Fruit fly (Drosophila melanogaster) whole organism, adult: ENCODE data around the gene CG42486.

Experiments used
- CG11617 ChIP-seq: fragments of 200-800 bp; sonication (Bioruptor generic); optimal IDR thresholded peaks from 2 replicates; lab custom pipeline; 2017; ENCODE audit warnings: mild to moderate bottlenecking, missing biosample characterization, missing genetic modification reagents, missing genetic modification characterization
- CG12768 ChIP-seq: fragments of 200-800 bp; sonication (Bioruptor generic); optimal IDR thresholded peaks from 2 replicates; lab custom pipeline; 2017; ENCODE audit warnings: missing biosample characterization, missing genetic modification characterization, mild to moderate bottlenecking, moderate library complexity, missing genetic modification reagents
- CG14711 ChIP-seq: fragments of 200-800 bp; sonication (Bioruptor generic); optimal IDR thresholded peaks from 2 replicates; lab custom pipeline; 2018; ENCODE audit warnings: missing biosample characterization, mild to moderate bottlenecking, missing genetic modification characterization, moderate library complexity
- CG1620 ChIP-seq: fragments of 200-800 bp; sonication (Bioruptor generic); optimal IDR thresholded peaks from 2 replicates; lab custom pipeline; 2016; ENCODE audit warnings: missing biosample characterization, missing genetic modification characterization
- CG33017 ChIP-seq: fragments of 200-800 bp; sonication (Bioruptor generic); optimal IDR thresholded peaks from 2 replicates; lab custom pipeline; 2018; ENCODE audit warnings: missing biosample characterization, mild to moderate bottlenecking, missing genetic modification characterization, moderate library complexity
- CG5204 ChIP-seq: fragments of 200-800 bp; sonication (Bioruptor generic); optimal IDR thresholded peaks from 2 replicates; lab custom pipeline; 2016; ENCODE audit warnings: missing biosample characterization, missing genetic modification characterization
- CG7045 ChIP-seq: fragments of 200-800 bp; sonication (Bioruptor generic); optimal IDR thresholded peaks from 2 replicates; lab custom pipeline; 2017; ENCODE audit warnings: missing biosample characterization, mild to moderate bottlenecking, missing genetic modification characterization
- CG7101 ChIP-seq: fragments of 200-800 bp; sonication (Bioruptor generic); optimal IDR thresholded peaks from 2 replicates; lab custom pipeline; 2018; ENCODE audit warnings: missing biosample characterization, mild to moderate bottlenecking, missing genetic modification characterization, moderate library complexity
- Clk ChIP-seq: fragments of 200-800 bp; sonication (Bioruptor generic); optimal IDR thresholded peaks from 2 replicates; lab custom pipeline; 2017; ENCODE audit warnings: missing biosample characterization, missing genetic modification characterization
- Crg-1 ChIP-seq: fragments of 200-800 bp; sonication (Bioruptor generic); optimal IDR thresholded peaks from 2 replicates; lab custom pipeline; 2016; ENCODE audit warnings: missing biosample characterization, missing genetic modification characterization
- Hr96 ChIP-seq: fragments of 200-800 bp; sonication (Bioruptor generic); optimal IDR thresholded peaks from 2 replicates; lab custom pipeline; 2016; ENCODE audit warnings: missing biosample characterization, missing genetic modification characterization
- Mnt ChIP-seq: fragments of 200-800 bp; sonication (Bioruptor generic); optimal IDR thresholded peaks from 2 replicates; lab custom pipeline; 2016; ENCODE audit warnings: missing biosample characterization, mild to moderate bottlenecking, missing genetic modification characterization
- bab1 ChIP-seq: fragments of 200-800 bp; sonication (Bioruptor generic); optimal IDR thresholded peaks from 3 replicates; lab custom pipeline; 2019; ENCODE audit warnings: missing biosample characterization, mild to moderate bottlenecking, missing genetic modification characterization, moderate library complexity
- cic ChIP-seq: fragments of 200-800 bp; sonication (Bioruptor generic); optimal IDR thresholded peaks from 2 replicates; lab custom pipeline; 2017; ENCODE audit warnings: missing biosample characterization, mild to moderate bottlenecking, missing genetic modification characterization, moderate library complexity
- cnc ChIP-seq, 2 experiments: fragments of >200 bp; optimal IDR thresholded peaks; 2 replicates each; lab custom pipeline; 2017
- kay ChIP-seq: fragments of 200-800 bp; sonication (Bioruptor generic); peaks from one replicate; lab custom pipeline; 2016; ENCODE audit warnings: missing biosample characterization, missing genetic modification characterization, borderline replicate concordance
- ovo ChIP-seq: fragments of 200-800 bp; sonication (Bioruptor generic); optimal IDR thresholded peaks from 2 replicates; lab custom pipeline; 2016; ENCODE audit warnings: missing biosample characterization, missing genetic modification characterization
- pad ChIP-seq: fragments of 200-800 bp; sonication (Bioruptor generic); optimal IDR thresholded peaks from 3 replicates; lab custom pipeline; 2017; ENCODE audit warnings: missing biosample characterization, missing genetic modification characterization, mild to moderate bottlenecking, moderate library complexity, missing genetic modification reagents
- tj ChIP-seq: fragments of 200-800 bp; sonication (Bioruptor generic); optimal IDR thresholded peaks from 3 replicates; lab custom pipeline; 2017; ENCODE audit warnings: missing biosample characterization, mild to moderate bottlenecking, missing genetic modification characterization, moderate library complexity
- toe ChIP-seq: fragments of 200-800 bp; sonication (Bioruptor generic); optimal IDR thresholded peaks from 2 replicates; lab custom pipeline; 2016; ENCODE audit warnings: missing biosample characterization, missing genetic modification characterization

Gene CG42486

DNA sequence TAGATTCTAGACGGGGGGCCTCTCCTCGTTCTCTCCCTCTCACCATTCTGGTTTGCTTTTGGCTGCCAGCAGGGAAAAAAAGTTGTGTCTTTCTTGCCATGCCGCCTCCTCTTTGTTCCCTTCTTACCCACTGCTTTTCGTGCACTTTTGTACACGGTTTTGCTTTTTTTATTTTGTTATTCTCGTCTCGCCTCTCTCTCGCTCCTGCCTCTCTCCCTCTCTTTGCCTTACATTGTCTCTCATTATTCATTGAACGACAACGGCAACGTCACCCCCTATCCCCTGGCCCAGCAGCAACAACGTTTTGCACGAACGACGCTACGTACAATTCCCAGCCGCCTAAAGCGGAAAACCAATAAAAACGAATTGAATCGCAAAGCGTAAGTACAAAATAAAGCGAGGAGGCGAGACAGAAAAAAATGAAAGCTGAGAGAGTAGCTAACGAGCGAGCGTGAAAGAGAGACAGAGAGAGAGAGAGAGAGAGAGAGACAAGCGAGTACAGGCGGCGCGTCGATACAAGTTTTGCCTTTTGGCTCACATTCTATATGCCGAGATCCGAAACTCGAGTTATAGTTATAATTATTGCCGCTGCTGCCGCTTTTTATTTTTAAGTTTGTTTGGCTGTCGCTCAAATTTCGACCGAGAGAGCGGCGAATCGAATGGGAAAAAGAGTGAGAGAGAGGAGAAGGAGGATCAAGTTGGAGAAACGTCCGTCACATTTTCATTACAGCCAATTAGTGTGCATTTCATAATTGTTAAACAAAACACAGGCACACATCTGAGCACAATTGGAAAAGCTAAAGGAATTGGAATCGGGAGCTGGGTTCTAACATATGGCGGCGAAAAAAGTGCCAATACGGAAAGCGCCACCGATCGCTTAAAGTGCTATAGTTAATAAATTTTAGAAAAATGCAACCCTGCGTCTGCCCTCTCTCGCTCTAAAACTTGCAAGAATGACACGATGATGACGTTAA lies 35.9 kb upstream of the CG42486 start:
- TF ChIP-seq CG33017 (tag; lab: Kevin White, UChicago) (peak; percentile 69), cnc (optimal IDR thresholded peaks at IDR 0.05; lab: Kevin White, UChicago) (no peak), CG5204 (GFP tag; lab: Kevin White, UChicago) (no peak), tj (GFP tag; lab: Kevin White, UChicago) (peak; percentile 54), Crg-1 (no peak), toe (GFP tag; lab: Kevin White, UChicago) (peak; percentile 23), CG11617 (GFP tag; lab: Kevin White, UChicago) (peak; percentile 9), CG1620 (GFP tag; lab: Kevin White, UChicago) (no peak), CG12768 (GFP tag; lab: Kevin White, UChicago) (peak; percentile 84), Hr96 (peak; percentile 66), CG14711 (peak; percentile 28), CG7045 (GFP tag; lab: Kevin White, UChicago) (peak; percentile 55), ovo (GFP tag; lab: Kevin White, UChicago) (no peak), cic (GFP tag; lab: Kevin White, UChicago) (peak; percentile 93), pad (GFP tag; lab: Kevin White, UChicago) (peak; percentile 17), Mnt (GFP tag; lab: Kevin White, UChicago) (peak; percentile 78), bab1 (GFP tag; lab: Kevin White, UChicago) (peak; percentile 41), Clk (peak; percentile 17), CG7101 (tag; lab: Kevin White, UChicago) (peak; percentile 30), kay (GFP tag; lab: Kevin White, UChicago) (no peak)

- TF ChIP-seq CG14711 (peak; percentile 5), CG11617 (GFP tag; lab: Kevin White, UChicago) (peak; percentile 23), Crg-1 (no peak), CG12768 (GFP tag; lab: Kevin White, UChicago) (peak; percentile 49), cic (GFP tag; lab: Kevin White, UChicago) (peak; percentile 96), tj (GFP tag; lab: Kevin White, UChicago) (peak; percentile 44), kay (GFP tag; lab: Kevin White, UChicago) (peak; percentile 15), CG1620 (GFP tag; lab: Kevin White, UChicago) (no peak), CG33017 (tag; lab: Kevin White, UChicago) (peak; percentile 15), ovo (GFP tag; lab: Kevin White, UChicago) (peak; percentile 49), CG7101 (tag; lab: Kevin White, UChicago) (peak; percentile 28), cnc (optimal IDR thresholded peaks at IDR 0.05; lab: Kevin White, UChicago) (no peak), Mnt (GFP tag; lab: Kevin White, UChicago) (peak; percentile 56), bab1 (GFP tag; lab: Kevin White, UChicago) (peak; percentile 22), CG7045 (GFP tag; lab: Kevin White, UChicago) (no peak), Clk (peak; percentile 35), pad (GFP tag; lab: Kevin White, UChicago) (peak; percentile 62), toe (GFP tag; lab: Kevin White, UChicago) (no peak), CG5204 (GFP tag; lab: Kevin White, UChicago) (no peak), Hr96 (peak; percentile 43)
These were observed 35.2 kb upstream of the CG42486 start for dm6 chr2L:11807697-11808226.

DNA sequence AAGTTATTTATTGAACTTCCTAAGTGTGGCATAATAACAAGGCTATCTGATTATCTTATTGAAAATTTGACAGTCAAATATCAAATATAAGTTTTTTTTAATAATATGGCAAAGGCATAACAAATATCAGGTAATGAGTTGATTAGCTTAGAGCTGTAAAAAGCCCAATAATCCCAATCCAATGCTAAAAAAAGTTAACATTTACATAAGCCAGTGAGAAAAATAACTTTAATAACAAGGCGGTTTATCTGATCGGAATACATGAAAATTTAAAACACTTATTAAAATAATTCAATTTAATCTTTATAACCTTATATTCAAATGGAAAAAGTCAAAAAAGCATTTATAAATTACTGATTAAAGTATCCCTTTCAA lies 34.6 kb upstream of the CG42486 start:
- peak; percentile 32 for TF ChIP-seq toe (GFP tag; lab: Kevin White, UChicago)
- TF ChIP-seq pad (GFP tag; lab: Kevin White, UChicago): no peak
- TF ChIP-seq Clk: no peak
- TF ChIP-seq CG7101 (tag; lab: Kevin White, UChicago): no peak
- no peak for TF ChIP-seq tj (GFP tag; lab: Kevin White, UChicago)

dm6 chr2L:11808702-11809583 lies 34.0 kb upstream of the CG42486 start, which contains the start of gene crol:
TSS of gene crol (minus strand) at chr2L:11809438.
- peak; percentile 28 for TF ChIP-seq CG14711
- TF ChIP-seq cic (GFP tag; lab: Kevin White, UChicago): peak; percentile 66
- TF ChIP-seq kay (GFP tag; lab: Kevin White, UChicago): no peak
- peak; percentile 8 for TF ChIP-seq Mnt (GFP tag; lab: Kevin White, UChicago)
- TF ChIP-seq Hr96: no peak
- peak; percentile 13 for TF ChIP-seq tj (GFP tag; lab: Kevin White, UChicago)
- peak; percentile 25 for TF ChIP-seq CG7101 (tag; lab: Kevin White, UChicago)

dm6 chr2L:11809823-11810222 lies 33.1 kb upstream of the CG42486 start:
- TF ChIP-seq kay (GFP tag; lab: Kevin White, UChicago): peak; percentile 94
- TF ChIP-seq Mnt (GFP tag; lab: Kevin White, UChicago): no peak
- TF ChIP-seq toe (GFP tag; lab: Kevin White, UChicago): no peak
- no peak for TF ChIP-seq CG7045 (GFP tag; lab: Kevin White, UChicago)
